Fruit fly (Drosophila melanogaster) whole organism, pupa: ENCODE measurements around the gene Octalpha2R.
A peak's percentile ranks its signal among the peaks of the same experiment; 100 is the strongest.

Experiments used
- CG15710 ChIP-seq: fragments of 200-800 bp; sonication (Bioruptor generic); optimal IDR thresholded peaks from 2 replicates; lab custom pipeline; 2018; ENCODE audit warnings: missing biosample characterization, mild to moderate bottlenecking, missing genetic modification characterization, moderate library complexity
- Snoo ChIP-seq: fragments of 200-800 bp; sonication (Bioruptor generic); optimal IDR thresholded peaks from 3 replicates; lab custom pipeline; 2017; ENCODE audit warnings: missing biosample characterization, mild to moderate bottlenecking, missing genetic modification characterization, inconsistent platforms
- gl ChIP-seq: fragments of 200-800 bp; sonication (Bioruptor generic); optimal IDR thresholded peaks from 2 replicates; lab custom pipeline; 2018; ENCODE audit warnings: missing biosample characterization, mild to moderate bottlenecking, missing genetic modification characterization

- no peak for TF ChIP-seq Snoo (tag; lab: Kevin White, UChicago)
- TF ChIP-seq CG15710 = peak; percentile 8
- no peak for TF ChIP-seq gl (tag; lab: Kevin White, UChicago)
These were observed 58.4 kb downstream of the Octalpha2R start for dm6 chr3R:18790619-18791018.
